Fruit fly (Drosophila melanogaster): Measurements from ENCODE around the gene CG17196.

DNA sequence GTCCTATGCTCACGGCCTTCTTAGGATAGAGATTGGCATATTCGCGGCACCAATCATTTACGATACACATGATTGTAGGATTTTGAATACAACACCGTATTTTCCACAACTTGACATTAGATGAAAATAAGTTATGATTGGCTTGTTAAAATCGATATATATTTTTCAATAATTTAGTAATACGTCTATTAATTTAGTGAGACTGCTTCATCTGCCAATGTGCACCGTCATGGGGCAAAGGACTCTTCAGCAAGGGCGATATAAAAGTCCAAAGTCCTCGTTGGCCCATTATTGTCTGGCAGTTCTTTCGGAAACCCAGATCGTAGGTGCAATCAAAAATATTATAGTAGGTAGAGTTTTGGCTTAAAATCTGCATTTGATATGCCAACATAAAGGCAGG is at the start of gene CG17196:
- TF ChIP-seq CG11617 (GFP tag; optimal IDR thresholded peaks at IDR 0.05) (no peak), tj (GFP tag; optimal IDR thresholded peaks at IDR 0.05) (no peak), Hr96 (GFP tag; optimal IDR thresholded peaks at IDR 0.05) (no peak), bab1 (GFP tag; optimal IDR thresholded peaks at IDR 0.05) (no peak), Mnt (GFP tag; optimal IDR thresholded peaks at IDR 0.05) (no peak), toe (GFP tag; optimal IDR thresholded peaks at IDR 0.05) (no peak)

Data from whole organism, adult.